Worm (Caenorhabditis elegans): ENCODE measurements around the gene T14G12.6.

The T14G12.6 gene

DNA sequence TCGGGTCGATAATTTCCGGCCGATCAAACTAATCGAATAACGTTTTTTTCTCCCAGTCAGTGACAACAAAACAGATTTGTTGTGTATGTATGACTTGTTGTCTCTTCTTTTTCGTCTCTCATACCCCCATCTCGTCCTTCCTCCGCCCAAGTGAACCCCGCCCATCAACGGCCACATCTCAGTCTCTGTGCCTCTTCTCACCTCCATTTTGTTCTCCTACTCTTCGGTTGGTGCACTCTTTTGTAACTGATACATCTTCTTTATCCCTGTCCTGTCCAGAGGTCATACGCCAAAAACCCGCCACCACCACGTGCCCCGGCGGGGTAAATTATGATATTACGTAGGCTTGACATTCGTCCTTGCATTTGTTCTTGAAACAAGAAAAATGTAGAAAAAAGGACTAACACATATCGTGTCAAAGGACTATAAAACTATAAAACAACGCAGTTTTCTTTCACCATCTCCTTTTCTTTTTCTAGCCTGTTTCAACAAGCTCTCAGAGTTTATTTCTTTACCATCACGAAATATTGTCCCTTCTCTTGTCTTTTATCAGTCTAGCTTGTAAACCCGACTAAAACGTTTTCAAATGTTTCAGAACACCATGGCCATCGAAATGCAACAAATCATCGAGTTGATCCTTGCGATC, 28.3 kb upstream of the T14G12.6 start, which contains the start of gene pmpl-1 (continued):
- no peak for TF ChIP-seq set-16 (GFP tag; IDR thresholded peaks at IDR 0.05)
- peak; percentile 22 for TF ChIP-seq dmd-6 (GFP tag; IDR thresholded peaks at IDR 0.05)
- TF ChIP-seq nhr-102 (tag; optimal IDR thresholded peaks at IDR 0.05): no peak
- no peak for TF ChIP-seq unc-39 (tag; optimal IDR thresholded peaks at IDR 0.05)
- peak; percentile 81 for TF ChIP-seq ama-1 (optimal IDR thresholded peaks at IDR 0.05)
- no peak for TF ChIP-seq unc-130 (GFP tag; optimal IDR thresholded peaks at IDR 0.05)
- no peak for TF ChIP-seq mxl-2 (GFP tag; conservative IDR thresholded peaks at IDR 0.05)
- TF ChIP-seq hmg-1.1 (GFP tag; IDR thresholded peaks at IDR 0.05): peak; percentile 31; the same call in 1 of the 2 replicates
- peak; percentile 69 for TF ChIP-seq mep-1 (tag; optimal IDR thresholded peaks at IDR 0.05)
- TF ChIP-seq nhr-237 (tag; optimal IDR thresholded peaks at IDR 0.05): no peak
- TF ChIP-seq lin-38 (GFP tag; IDR thresholded peaks at IDR 0.05): no peak
- TF ChIP-seq arid-1 (GFP tag; conservative IDR thresholded peaks at IDR 0.05): no peak
- TF ChIP-seq nhr-48 (tag; optimal IDR thresholded peaks at IDR 0.05): peak; percentile 22
- no peak for TF ChIP-seq Y75B8A.6 (GFP tag; IDR thresholded peaks at IDR 0.05)
- TF ChIP-seq daf-8 (GFP tag; IDR thresholded peaks at IDR 0.05): no peak
- TF ChIP-seq hlh-30 (tag; optimal IDR thresholded peaks at IDR 0.05; ENCODE audit: insufficient read depth): peak; percentile 88
- no peak for TF ChIP-seq D1046.2 (GFP tag; IDR thresholded peaks at IDR 0.05)
- TF ChIP-seq aly-2 (tag; optimal IDR thresholded peaks at IDR 0.05): no peak
- TF ChIP-seq F49E8.2 (tag; optimal IDR thresholded peaks at IDR 0.05; ENCODE audit: borderline replicate concordance): no peak
- TF ChIP-seq lim-7 (GFP tag; IDR thresholded peaks at IDR 0.05): no peak
- peak; percentile 47 for TF ChIP-seq rbr-2 (tag; optimal IDR thresholded peaks at IDR 0.05)
- no peak for TF ChIP-seq tra-1 (GFP tag; IDR thresholded peaks at IDR 0.05)
- no peak for TF ChIP-seq ceh-44 (GFP tag; IDR thresholded peaks at IDR 0.05)
- no peak for TF ChIP-seq ztf-7 (tag; optimal IDR thresholded peaks at IDR 0.05)
- TF ChIP-seq zfp-3 (GFP tag; conservative IDR thresholded peaks at IDR 0.05): no peak
- TF ChIP-seq snpc-4 (tag; optimal IDR thresholded peaks at IDR 0.05): no peak
- TF ChIP-seq nhr-76 (tag; optimal IDR thresholded peaks at IDR 0.05): no peak
- TF ChIP-seq lin-15B (tag; optimal IDR thresholded peaks at IDR 0.05): no peak
- no peak for TF ChIP-seq spr-3 (GFP tag; optimal IDR thresholded peaks at IDR 0.05)
- no peak for TF ChIP-seq spr-1 (tag; optimal IDR thresholded peaks at IDR 0.05)
- TF ChIP-seq nhr-6 (tag; optimal IDR thresholded peaks at IDR 0.05): no peak
- TF ChIP-seq zag-1 (tag; optimal IDR thresholded peaks at IDR 0.05): no peak
- no peak for TF ChIP-seq nhr-42 (GFP tag; IDR thresholded peaks at IDR 0.05)
- no peak for TF ChIP-seq ceh-62 (tag; optimal IDR thresholded peaks at IDR 0.05)
- TF ChIP-seq lin-39 (tag; optimal IDR thresholded peaks at IDR 0.05): no peak
- peak; percentile 33 for TF ChIP-seq nhr-11 (tag; optimal IDR thresholded peaks at IDR 0.05)
- TF ChIP-seq daf-16 (GFP tag; optimal IDR thresholded peaks at IDR 0.05): peak in 1 of 2 experiments; percentile 16
- TF ChIP-seq daf-16 (tag; optimal IDR thresholded peaks at IDR 0.05): peak; percentile 5
- TF ChIP-seq Y5F2A.4 (GFP tag; optimal IDR thresholded peaks at IDR 0.05): no peak
- no peak for TF ChIP-seq ZK546.5 (tag; optimal IDR thresholded peaks at IDR 0.05)
- TF ChIP-seq hlh-11 (tag; optimal IDR thresholded peaks at IDR 0.05): peak; percentile 44
- TF ChIP-seq nhr-25 (tag; optimal IDR thresholded peaks at IDR 0.05; ENCODE audit: borderline replicate concordance, insufficient read depth): peak; percentile 66
- no peak for TF ChIP-seq Y105C5A.15 (GFP tag; IDR thresholded peaks at IDR 0.05)
- no peak for TF ChIP-seq pqm-1 (tag; optimal IDR thresholded peaks at IDR 0.05)
- TF ChIP-seq R02D3.7 (tag; optimal IDR thresholded peaks at IDR 0.05): no peak
- no peak for TF ChIP-seq ceh-20 (GFP tag; IDR thresholded peaks at IDR 0.05)
- TF ChIP-seq lin-29 (GFP tag; IDR thresholded peaks at IDR 0.05): no peak
- peak; percentile 44 for TF ChIP-seq nhr-28 (tag; optimal IDR thresholded peaks at IDR 0.05)
- no peak for TF ChIP-seq ceh-28 (tag; optimal IDR thresholded peaks at IDR 0.05)
- no peak for TF ChIP-seq fos-1 (tag; optimal IDR thresholded peaks at IDR 0.05)
- peak; percentile 2 for TF ChIP-seq mxl-3 (GFP tag; optimal IDR thresholded peaks at IDR 0.05)
- TF ChIP-seq madf-5 (GFP tag; IDR thresholded peaks at IDR 0.05): no peak

All from whole organism, L4 larva.